Worm (Caenorhabditis elegans): ENCODE measurements around the gene tag-115.

- TF ChIP-seq ceh-28 (tag; optimal IDR thresholded peaks at IDR 0.05) (no peak), aly-2 (tag; optimal IDR thresholded peaks at IDR 0.05) (no peak), nhr-237 (tag; optimal IDR thresholded peaks at IDR 0.05) (no peak)
Observed at ce11 chrIV:13282778-13283177, 43.6 kb upstream of the tag-115 start, which contains the start of gene cpsf-3.
